Fruit fly (Drosophila melanogaster): ENCODE measurements around the gene CG10749.
A peak's percentile ranks its signal among the peaks of the same experiment; 100 is the strongest.

The CG10749 gene

DNA sequence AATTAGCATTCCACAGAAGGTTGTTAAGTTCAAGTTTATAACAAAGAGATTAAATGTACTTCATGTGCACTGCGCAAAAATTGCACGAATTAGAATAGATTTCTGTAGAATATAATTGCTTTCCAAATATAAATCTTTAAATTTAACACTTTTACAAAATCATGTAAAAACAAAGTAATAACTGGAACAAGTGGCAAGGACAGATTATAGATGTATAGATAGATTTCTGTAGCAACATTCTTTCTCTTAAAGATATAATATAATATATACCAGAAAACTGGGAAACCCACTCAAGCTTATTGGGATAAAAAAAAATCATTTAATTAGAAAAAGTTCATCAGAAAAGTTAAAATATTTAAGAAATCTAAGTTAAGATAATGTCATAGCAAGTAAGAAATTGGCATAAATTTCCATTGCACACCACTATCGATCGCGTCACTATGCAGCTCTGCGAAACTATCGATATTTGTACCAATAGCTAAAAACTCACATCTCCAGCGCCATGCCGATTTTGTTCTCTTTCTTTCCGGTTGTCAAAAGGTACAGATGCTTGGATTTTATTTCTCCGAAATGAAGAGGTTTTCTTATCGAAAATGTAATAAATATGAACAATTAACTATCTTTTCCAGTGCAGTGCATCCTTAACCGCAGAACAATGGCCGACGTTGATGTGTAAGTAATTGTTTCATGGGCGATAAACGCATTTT is 50.7 kb downstream of the CG10749 start, which contains the start of gene RpS12:
Gene RpS12, plus strand, starts transcription at position 499 of the 707 bp plus-strand sequence.
- TF ChIP-seq noc (tag; optimal IDR thresholded peaks at IDR 0.05) = peak; percentile 36
